Fruit fly (Drosophila melanogaster) whole organism, prepupa: Measurements from ENCODE around the gene rogdi.

Experiments
- CG10631 ChIP-seq: fragments of 200-800 bp; sonication (Bioruptor generic); optimal IDR thresholded peaks from 2 replicates; lab custom pipeline; 2016; ENCODE audit warnings: missing biosample characterization, missing genetic modification characterization
- CG32006 ChIP-seq: fragments of 200-800 bp; sonication (Bioruptor generic); optimal IDR thresholded peaks from 3 replicates; lab custom pipeline; 2017; ENCODE audit warnings: missing biosample characterization, mild to moderate bottlenecking, missing genetic modification characterization
- CG4318 ChIP-seq: fragments of 200-800 bp; sonication (Bioruptor generic); optimal IDR thresholded peaks from 3 replicates; lab custom pipeline; 2017; ENCODE audit warnings: missing biosample characterization, mild to moderate bottlenecking, missing genetic modification characterization
- CG6808 ChIP-seq: fragments of 200-800 bp; sonication (Bioruptor generic); optimal IDR thresholded peaks from 3 replicates; lab custom pipeline; 2017; ENCODE audit warnings: missing biosample characterization, missing genetic modification characterization, mild to moderate bottlenecking, moderate library complexity, missing genetic modification reagents
- Ets96B ChIP-seq: fragments of 200-800 bp; optimal IDR thresholded peaks from 2 replicates; lab custom pipeline; 2019; ENCODE audit warnings: missing biosample characterization, mild to moderate bottlenecking, missing genetic modification characterization, moderate library complexity
- Gug ChIP-seq: fragments of 200-800 bp; sonication (Bioruptor generic); IDR thresholded peaks from 2 replicates; pipeline ENCODE4 v1.3.6; 2022; ENCODE audit warnings: missing biosample characterization, missing genetic modification characterization
- OdsH ChIP-seq: fragments of 200-800 bp; sonication (Bioruptor generic); optimal IDR thresholded peaks from 3 replicates; lab custom pipeline; 2016; ENCODE audit warnings: missing biosample characterization, missing genetic modification characterization
- Smox ChIP-seq: fragments of 200-800 bp; sonication (Bioruptor generic); optimal IDR thresholded peaks from 3 replicates; lab custom pipeline; 2016; ENCODE audit warnings: missing biosample characterization, missing genetic modification characterization
- acj6 ChIP-seq: fragments of 200-800 bp; sonication (Bioruptor generic); optimal IDR thresholded peaks from 3 replicates; lab custom pipeline; 2016; ENCODE audit warnings: missing biosample characterization, missing genetic modification characterization
- esn ChIP-seq: fragments of 200-800 bp; sonication (Bioruptor generic); optimal IDR thresholded peaks from 2 replicates; lab custom pipeline; 2016; ENCODE audit warnings: missing biosample characterization, mild to moderate bottlenecking, missing genetic modification characterization, moderate library complexity
- net ChIP-seq: fragments of 200-800 bp; sonication (Bioruptor generic); optimal IDR thresholded peaks from 3 replicates; lab custom pipeline; 2016; ENCODE audit warnings: missing biosample characterization, missing genetic modification characterization
- salr ChIP-seq, 2 experiments: fragments of 200-800 bp; sonication (Bioruptor generic); optimal IDR thresholded peaks; 3 replicates each; lab custom pipeline; 2016 to 2018; ENCODE audit warnings: missing biosample characterization in 2 of 2, missing genetic modification characterization in 2 of 2, mild to moderate bottlenecking in 1 of 2
- spab ChIP-seq: fragments of 200-800 bp; sonication (Bioruptor generic); optimal IDR thresholded peaks from 2 replicates; lab custom pipeline; 2017; ENCODE audit warnings: missing biosample characterization, mild to moderate bottlenecking, missing genetic modification characterization, missing genetic modification reagents

- no peak for TF ChIP-seq Smox
- no peak for TF ChIP-seq CG10631 (GFP tag; lab: Kevin White, UChicago)
- no peak for TF ChIP-seq acj6 (GFP tag; lab: Kevin White, UChicago)
- TF ChIP-seq OdsH (GFP tag; lab: Kevin White, UChicago), result no peak
- no peak for TF ChIP-seq Ets96B (tag; lab: Kevin White, UChicago)
- no peak for TF ChIP-seq Gug (GFP tag; lab: Robert Waterston, UW)
- no peak for TF ChIP-seq CG32006 (GFP tag; lab: Kevin White, UChicago)
- TF ChIP-seq CG6808 (GFP tag; lab: Kevin White, UChicago), result no peak
- no peak for TF ChIP-seq esn (GFP tag; lab: Kevin White, UChicago)
- no peak for TF ChIP-seq salr (GFP tag; optimal IDR thresholded peaks at IDR 0.05; lab: Kevin White, UChicago)
- TF ChIP-seq CG4318 (GFP tag; lab: Kevin White, UChicago), result no peak
- no peak for TF ChIP-seq net (GFP tag; lab: Kevin White, UChicago)
- no peak for TF ChIP-seq spab (GFP tag; lab: Kevin White, UChicago)
These were observed 2.2 kb downstream of the rogdi start for dm6 chr3L:17051472-17051871.
